Worm (Caenorhabditis elegans): Measurements from ENCODE around the gene W07A12.8.
A peak's percentile ranks its signal among the peaks of the same experiment; 100 is the strongest.

Gene W07A12.8

DNA sequence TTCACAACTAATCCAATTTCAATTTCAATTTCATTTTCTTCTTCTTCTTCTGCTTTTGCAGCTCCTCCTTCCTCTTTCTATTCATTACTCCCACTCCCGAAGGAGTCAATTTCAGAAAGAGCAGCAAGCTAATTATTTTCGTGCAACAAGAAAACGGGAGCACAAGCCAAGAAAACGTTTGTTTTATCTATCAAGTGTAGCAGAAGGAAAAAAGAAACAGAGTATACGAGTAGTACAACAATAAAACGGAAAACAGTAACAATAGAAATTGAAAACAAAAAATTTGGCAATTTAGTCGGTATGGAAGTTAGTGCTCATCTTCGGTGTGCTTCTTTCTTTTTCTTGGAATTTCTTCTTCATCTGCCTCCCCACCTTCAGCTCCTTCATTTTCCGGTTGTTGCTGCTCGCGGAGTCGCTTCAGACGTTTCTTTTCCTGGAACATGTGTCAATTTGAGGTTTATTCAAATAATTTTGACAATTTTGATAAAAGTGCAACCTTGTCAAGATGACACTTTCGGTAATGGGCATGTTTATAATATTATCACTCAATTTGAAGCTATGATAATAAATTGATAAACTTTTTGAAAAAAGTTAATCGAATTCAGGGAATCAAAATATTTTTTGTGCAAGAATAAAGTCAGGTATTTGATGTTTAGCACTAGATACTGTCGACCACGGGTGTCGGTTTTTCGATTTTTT is at the start of gene W07A12.8:
Gene W07A12.8 (minus strand): TSS at position 51 of the 699 bp plus-strand sequence.
- TF ChIP-seq unc-42 (tag; optimal IDR thresholded peaks at IDR 0.05) (peak; percentile 28), hlh-13 (GFP tag; optimal IDR thresholded peaks at IDR 0.05) (no peak)

DNA sequence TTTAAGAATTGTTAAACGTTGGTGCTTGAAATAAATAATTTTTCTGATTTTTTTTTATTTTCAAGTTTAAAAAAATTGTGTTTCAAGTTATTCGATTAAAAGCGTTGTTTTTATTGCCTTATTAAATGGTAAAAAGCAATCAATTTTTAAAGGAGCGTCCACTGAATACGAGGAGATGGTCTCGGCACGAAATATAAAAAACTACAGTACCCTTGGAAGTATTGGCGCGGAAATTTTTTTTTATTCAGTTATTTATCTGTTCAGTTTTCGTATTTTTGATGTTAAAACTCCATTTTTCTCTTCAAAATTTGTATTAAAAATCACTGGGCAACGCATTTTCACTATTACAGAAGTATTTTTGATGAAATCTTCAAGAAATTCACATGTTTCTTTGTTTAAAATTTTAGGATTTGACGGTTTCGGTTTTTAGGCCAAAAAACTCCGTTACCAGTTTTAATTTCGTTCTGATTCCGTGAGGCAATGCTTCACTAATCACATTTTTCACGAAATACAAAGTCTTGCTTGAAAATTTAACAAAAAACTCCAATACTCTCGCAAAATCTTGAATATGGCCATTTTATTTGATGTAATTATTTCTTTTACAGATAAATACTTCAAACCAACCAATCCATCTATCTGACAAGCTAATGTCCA is 47.6 kb upstream of the W07A12.8 start, which contains the start of gene znfx-1:
Gene znfx-1 (plus strand): TSS at position 604 of the 654 bp plus-strand sequence.
- TF ChIP-seq ceh-22 (tag; optimal IDR thresholded peaks at IDR 0.05) (no peak), tbx-7 (tag; optimal IDR thresholded peaks at IDR 0.05) (no peak), unc-42 (tag; optimal IDR thresholded peaks at IDR 0.05) (no peak), ttx-3 (tag; optimal IDR thresholded peaks at IDR 0.05) (no peak), fkh-10 (GFP tag; optimal IDR thresholded peaks at IDR 0.05) (no peak), pag-3 (tag; optimal IDR thresholded peaks at IDR 0.05; ENCODE audit: borderline replicate concordance) (no peak), tbx-2 (tag; optimal IDR thresholded peaks at IDR 0.05) (no peak), lim-6 (tag; optimal IDR thresholded peaks at IDR 0.05) (no peak), sox-4 (tag; optimal IDR thresholded peaks at IDR 0.05) (no peak), Y22D7AL.16 (tag; optimal IDR thresholded peaks at IDR 0.05) (no peak), pax-1 (tag; optimal IDR thresholded peaks at IDR 0.05) (no peak), syd-9 (tag; optimal IDR thresholded peaks at IDR 0.05) (no peak), hlh-30 (tag; optimal IDR thresholded peaks at IDR 0.05; ENCODE audit: insufficient read depth) (no peak), C08G9.2 (tag; optimal IDR thresholded peaks at IDR 0.05) (no peak), gmeb-2 (tag; optimal IDR thresholded peaks at IDR 0.05) (no peak), pqm-1 (tag; optimal IDR thresholded peaks at IDR 0.05) (no peak)

DNA sequence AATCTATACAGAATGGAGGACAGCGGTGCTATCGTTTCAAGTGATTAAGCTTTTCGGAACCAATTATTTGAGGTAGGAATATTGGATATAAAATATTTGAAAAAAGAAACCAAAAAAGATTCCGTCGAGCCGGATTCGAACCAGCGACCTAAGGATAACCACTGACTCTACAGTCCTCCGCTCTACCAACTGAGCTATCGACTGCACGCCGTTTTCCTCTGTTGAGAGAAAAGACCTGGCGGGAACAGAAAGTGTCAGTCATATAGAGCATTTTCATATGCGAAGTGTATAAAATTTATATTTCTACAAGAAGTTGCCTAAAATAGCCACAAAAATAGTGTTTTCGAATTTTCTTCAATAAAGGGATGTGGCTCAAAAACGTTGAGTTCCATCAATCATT is 46.1 kb upstream of the W07A12.8 start:
- no peak for TF ChIP-seq ets-4 (tag; optimal IDR thresholded peaks at IDR 0.05)
- no peak for TF ChIP-seq fkh-6 (tag; optimal IDR thresholded peaks at IDR 0.05)
- no peak for TF ChIP-seq pag-3 (tag; optimal IDR thresholded peaks at IDR 0.05; ENCODE audit: borderline replicate concordance)
- no peak for TF ChIP-seq T23F11.4 (GFP tag; optimal IDR thresholded peaks at IDR 0.05)
- TF ChIP-seq hlh-8 (tag; optimal IDR thresholded peaks at IDR 0.05), result no peak
- TF ChIP-seq gmeb-2 (tag; optimal IDR thresholded peaks at IDR 0.05), result no peak

DNA sequence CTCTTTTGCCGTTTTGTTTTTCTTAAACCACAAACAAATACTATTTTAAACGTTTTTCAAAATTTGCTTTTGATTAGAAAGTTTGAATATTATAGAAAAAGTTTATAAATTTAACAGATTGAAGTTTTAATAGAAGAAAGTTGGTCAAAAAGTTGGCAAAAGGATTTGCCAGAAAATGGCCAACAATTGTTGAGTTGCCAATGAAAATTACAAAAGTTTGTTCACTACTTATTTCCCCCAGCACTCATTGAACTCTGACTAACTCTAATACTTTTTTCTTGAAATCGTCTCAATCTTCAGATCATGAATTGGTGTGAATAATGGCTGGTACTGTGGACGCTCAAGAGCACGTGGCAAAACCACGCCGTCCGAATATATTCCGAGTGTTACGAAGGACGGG is 44.5 kb upstream of the W07A12.8 start, which contains the start of gene ZK1067.4:
Gene ZK1067.4 (plus strand): TSS at position 301 of the 400 bp plus-strand sequence.
- TF ChIP-seq pat-9 (tag; optimal IDR thresholded peaks at IDR 0.05) (no peak), K02D7.2 (tag; optimal IDR thresholded peaks at IDR 0.05) (no peak), fkh-10 (GFP tag; optimal IDR thresholded peaks at IDR 0.05) (no peak), elt-4 (tag; optimal IDR thresholded peaks at IDR 0.05) (no peak), ceh-24 (tag; optimal IDR thresholded peaks at IDR 0.05) (no peak), ceh-34 (tag; optimal IDR thresholded peaks at IDR 0.05) (no peak), odd-2 (tag; optimal IDR thresholded peaks at IDR 0.05) (no peak), mec-3 (tag; optimal IDR thresholded peaks at IDR 0.05; ENCODE audit: borderline replicate concordance) (no peak), dve-1 (tag; optimal IDR thresholded peaks at IDR 0.05) (no peak), F13H6.1 (tag; optimal IDR thresholded peaks at IDR 0.05) (no peak), ceh-22 (tag; optimal IDR thresholded peaks at IDR 0.05) (no peak), hlh-30 (tag; optimal IDR thresholded peaks at IDR 0.05; ENCODE audit: insufficient read depth) (no peak), pha-2 (tag; optimal IDR thresholded peaks at IDR 0.05) (no peak), gmeb-2 (tag; optimal IDR thresholded peaks at IDR 0.05) (no peak)

DNA sequence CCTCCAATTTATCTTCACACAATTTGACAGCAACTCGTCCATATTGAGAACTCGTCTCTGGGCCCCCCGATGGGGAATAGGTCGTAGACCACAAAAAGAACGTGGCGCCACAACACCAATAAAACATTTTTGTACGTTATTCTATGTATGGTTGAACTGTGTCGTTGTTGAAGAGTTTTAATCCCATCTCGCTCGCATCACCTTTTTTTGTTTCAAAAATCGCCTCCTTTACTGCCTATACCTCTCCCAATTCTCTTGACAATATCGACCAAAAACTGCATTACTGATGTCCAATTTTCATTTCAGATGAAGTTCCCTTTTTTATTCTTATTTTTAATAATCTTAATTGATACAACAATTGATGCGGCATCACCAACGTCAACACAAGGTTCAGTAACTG is 31.6 kb upstream of the W07A12.8 start, which contains the start of gene let-23:
Gene let-23 (plus strand): TSS at position 301 of the 400 bp plus-strand sequence.
- TF ChIP-seq hlh-8 (tag; optimal IDR thresholded peaks at IDR 0.05) (no peak), ahr-1 (tag; optimal IDR thresholded peaks at IDR 0.05) (no peak), unc-55 (GFP tag; optimal IDR thresholded peaks at IDR 0.05) (no peak), tbx-7 (tag; optimal IDR thresholded peaks at IDR 0.05) (no peak), ttx-3 (tag; optimal IDR thresholded peaks at IDR 0.05) (no peak), C38D4.7 (GFP tag; optimal IDR thresholded peaks at IDR 0.05) (no peak), unc-42 (tag; optimal IDR thresholded peaks at IDR 0.05) (no peak), pqm-1 (tag; optimal IDR thresholded peaks at IDR 0.05) (no peak), elt-2 (tag; optimal IDR thresholded peaks at IDR 0.05) (no peak), C08G9.2 (tag; optimal IDR thresholded peaks at IDR 0.05) (no peak), ztf-16 (tag; optimal IDR thresholded peaks at IDR 0.05) (no peak), hlh-13 (GFP tag; optimal IDR thresholded peaks at IDR 0.05) (no peak), ets-4 (tag; optimal IDR thresholded peaks at IDR 0.05) (no peak), ceh-30 (tag; optimal IDR thresholded peaks at IDR 0.05) (no peak), dve-1 (tag; optimal IDR thresholded peaks at IDR 0.05) (no peak), npax-4 (tag; optimal IDR thresholded peaks at IDR 0.05) (no peak), fkh-10 (GFP tag; optimal IDR thresholded peaks at IDR 0.05) (no peak), K02D7.2 (tag; optimal IDR thresholded peaks at IDR 0.05) (no peak)

Data from whole organism, late embryonic.